Fruit fly (Drosophila melanogaster) whole organism, embryonic: Measurements from ENCODE around the gene MsrA.

Source experiments
- Bgb ChIP-seq: fragments of 200-800 bp; sonication (Bioruptor generic); IDR thresholded peaks from 2 replicates; pipeline ENCODE4 v1.3.6; 2022; ENCODE audit warnings: missing biosample characterization, missing genetic modification characterization; ENCODE audit not compliant: partially characterized antibody
- CG10543 ChIP-seq: fragments of 200-800 bp; sonication (Bioruptor generic); optimal IDR thresholded peaks from 3 replicates; lab custom pipeline; 2017; ENCODE audit warnings: missing biosample characterization, mild to moderate bottlenecking, missing genetic modification characterization, moderate library complexity
- CG15696 ChIP-seq: fragments of 200-800 bp; sonication (Bioruptor generic); optimal IDR thresholded peaks from 2 replicates; lab custom pipeline; 2019; ENCODE audit warnings: missing biosample characterization, mild to moderate bottlenecking, missing genetic modification characterization, moderate library complexity
- CG16779 ChIP-seq: fragments of 200-800 bp; sonication (Bioruptor generic); IDR thresholded peaks from 2 replicates; pipeline ENCODE4 v1.3.6; 2022; ENCODE audit warnings: missing biosample characterization, missing genetic modification characterization
- CG2712 ChIP-seq: fragments of 200-800 bp; optimal IDR thresholded peaks from 3 replicates; lab custom pipeline; 2019; ENCODE audit warnings: missing biosample characterization, mild to moderate bottlenecking, missing genetic modification characterization, moderate library complexity
- CG3163 ChIP-seq: fragments of 200-800 bp; sonication (Bioruptor generic); optimal IDR thresholded peaks from 3 replicates; lab custom pipeline; 2016; ENCODE audit warnings: missing biosample characterization, missing genetic modification characterization
- CG32767 ChIP-seq: fragments of 200-800 bp; sonication (Bioruptor generic); IDR thresholded peaks from 2 replicates; pipeline ENCODE4 v1.3.6; 2022; ENCODE audit warnings: missing biosample characterization, missing genetic modification characterization
- CG33213 ChIP-seq: fragments of 200-800 bp; sonication (Bioruptor generic); optimal IDR thresholded peaks from 3 replicates; lab custom pipeline; 2016; ENCODE audit warnings: missing biosample characterization, missing genetic modification characterization
- CG3838 ChIP-seq: fragments of 200-800 bp; sonication (Bioruptor generic); optimal IDR thresholded peaks from 3 replicates; lab custom pipeline; 2016; ENCODE audit warnings: missing biosample characterization, missing genetic modification characterization
- CG3995 ChIP-seq: fragments of 200-800 bp; sonication (Bioruptor generic); optimal IDR thresholded peaks from 3 replicates; lab custom pipeline; 2016; ENCODE audit warnings: missing biosample characterization, missing genetic modification characterization
- CG7839 ChIP-seq: fragments of 200-800 bp; sonication (Bioruptor generic); optimal IDR thresholded peaks from 3 replicates; lab custom pipeline; 2018; ENCODE audit warnings: missing biosample characterization, mild to moderate bottlenecking, missing genetic modification characterization, moderate library complexity
- CG8478 ChIP-seq: fragments of >200 bp; optimal IDR thresholded peaks from 2 replicates; lab custom pipeline; 2018
- CG9215 ChIP-seq: fragments of 200-800 bp; sonication (Bioruptor generic); IDR thresholded peaks from 2 replicates; pipeline ENCODE4 v1.3.6; 2022; ENCODE audit warnings: missing biosample characterization, missing genetic modification characterization
- Dp ChIP-seq: fragments of 200-800 bp; sonication (Bioruptor generic); optimal IDR thresholded peaks from 2 replicates; lab custom pipeline; 2018; ENCODE audit warnings: missing biosample characterization, mild to moderate bottlenecking, missing genetic modification characterization, moderate library complexity
- Dref ChIP-seq: fragments of 200-800 bp; sonication (Bioruptor generic); IDR thresholded peaks from 2 replicates; pipeline ENCODE4 v1.3.6; 2022; ENCODE audit warnings: missing biosample characterization, missing genetic modification characterization
- HmgZ ChIP-seq: fragments of 200-800 bp; sonication (Bioruptor generic); optimal IDR thresholded peaks from 2 replicates; lab custom pipeline; 2018; ENCODE audit warnings: missing biosample characterization, mild to moderate bottlenecking, missing genetic modification characterization
- Hr51 ChIP-seq, 2 experiments: fragments of 200-800 bp; sonication (Bioruptor generic); optimal IDR thresholded peaks; 2 replicates in 1 of 2; 3 replicates in 1 of 2; lab custom pipeline; 2016 to 2018; ENCODE audit warnings: missing biosample characterization in 2 of 2, missing genetic modification characterization in 2 of 2, mild to moderate bottlenecking in 1 of 2, moderate library complexity in 1 of 2
- Lpt ChIP-seq: fragments of >200 bp; optimal IDR thresholded peaks from 2 replicates; lab custom pipeline; 2018; ENCODE audit warnings: missing biosample characterization, missing genetic modification characterization
- Nf-YA ChIP-seq: fragments of 200-800 bp; sonication (Bioruptor generic); IDR thresholded peaks from 2 replicates; pipeline ENCODE4 v1.3.6; 2022; ENCODE audit warnings: missing biosample characterization, missing genetic modification characterization
- Nf-YC ChIP-seq: fragments of 200-800 bp; optimal IDR thresholded peaks from 3 replicates; lab custom pipeline; 2019; ENCODE audit warnings: missing biosample characterization, mild to moderate bottlenecking, missing genetic modification characterization, moderate library complexity
- Oli ChIP-seq: fragments of 200-800 bp; sonication (Bioruptor generic); optimal IDR thresholded peaks from 2 replicates; lab custom pipeline; 2018; ENCODE audit warnings: missing biosample characterization, mild to moderate bottlenecking, missing genetic modification characterization, moderate library complexity
- TFAM ChIP-seq: fragments of 200-800 bp; sonication (Bioruptor generic); optimal IDR thresholded peaks from 2 replicates; lab custom pipeline; 2017; ENCODE audit warnings: missing biosample characterization, missing genetic modification characterization, inconsistent platforms
- Xrp1 ChIP-seq: fragments of 200-800 bp; sonication (Bioruptor generic); IDR thresholded peaks from 2 replicates; pipeline ENCODE4 v1.3.6; 2022; ENCODE audit warnings: missing biosample characterization, missing genetic modification characterization
- al ChIP-seq: fragments of 200-800 bp; sonication (Bioruptor generic); IDR thresholded peaks from 2 replicates; pipeline ENCODE4 v1.3.6; 2022; ENCODE audit warnings: missing biosample characterization, missing genetic modification characterization
- btn ChIP-seq: fragments of 200-800 bp; sonication (Bioruptor generic); optimal IDR thresholded peaks from 2 replicates; lab custom pipeline; 2016; ENCODE audit warnings: missing biosample characterization, missing genetic modification characterization
- ci ChIP-seq: fragments of 200-800 bp; sonication (Bioruptor generic); IDR thresholded peaks from 3 replicates; pipeline ENCODE4 v1.3.6; 2022; ENCODE audit warnings: missing biosample characterization, missing genetic modification characterization
- crol ChIP-seq: fragments of 200-800 bp; sonication (Bioruptor generic); IDR thresholded peaks from 2 replicates; pipeline ENCODE4 v1.3.6; 2022; ENCODE audit warnings: missing biosample characterization, missing genetic modification characterization
- dati ChIP-seq: fragments of 200-800 bp; sonication (Bioruptor generic); IDR thresholded peaks from 2 replicates; pipeline ENCODE4 v1.3.6; 2022; ENCODE audit warnings: missing biosample characterization, missing genetic modification characterization
- eve ChIP-seq, 2 experiments: fragments of >200 bp; optimal IDR thresholded peaks; 2 replicates each; lab custom pipeline; 2017; ENCODE audit warnings: missing biosample characterization in 2 of 2, missing genetic modification characterization in 2 of 2
- fd96Cb ChIP-seq: fragments of 200-800 bp; sonication (Bioruptor generic); optimal IDR thresholded peaks from 2 replicates; lab custom pipeline; 2018; ENCODE audit warnings: missing biosample characterization, mild to moderate bottlenecking, missing genetic modification characterization, moderate library complexity
- gce ChIP-seq: fragments of 200-800 bp; sonication (Bioruptor generic); IDR thresholded peaks from 3 replicates; pipeline ENCODE4 v1.3.6; 2022; ENCODE audit warnings: missing biosample characterization, missing genetic modification characterization
- gcm ChIP-seq: fragments of 200-800 bp; sonication (Bioruptor generic); optimal IDR thresholded peaks from 2 replicates; lab custom pipeline; 2019; ENCODE audit warnings: missing biosample characterization, mild to moderate bottlenecking, missing genetic modification characterization, moderate library complexity
- grn ChIP-seq: fragments of 200-800 bp; sonication (Bioruptor generic); optimal IDR thresholded peaks from 3 replicates; lab custom pipeline; 2017; ENCODE audit warnings: missing biosample characterization, missing genetic modification characterization
- gro ChIP-seq: fragments of 200-800 bp; sonication (Bioruptor generic); optimal IDR thresholded peaks from 2 replicates; lab custom pipeline; 2016; ENCODE audit warnings: missing biosample characterization, missing genetic modification characterization
- gsb ChIP-seq: fragments of 200-800 bp; sonication (Bioruptor generic); IDR thresholded peaks from 2 replicates; pipeline ENCODE4 v1.3.6; 2022; ENCODE audit warnings: missing biosample characterization, missing genetic modification characterization
- gsb-n ChIP-seq: fragments of 200-800 bp; sonication (Bioruptor generic); optimal IDR thresholded peaks from 3 replicates; lab custom pipeline; 2018; ENCODE audit warnings: missing biosample characterization, mild to moderate bottlenecking, missing genetic modification characterization
- hkb ChIP-seq, 2 experiments: fragments of 200-800 bp in 1 of 2; fragments of >200 bp in 1 of 2; sonication (Bioruptor generic) in 1 of 2; IDR thresholded peaks in 1 of 2; optimal IDR thresholded peaks in 1 of 2; 2 replicates each; pipeline versions ENCODE4 v1.3.6 to Lab custom; 2017 to 2022; ENCODE audit warnings: missing biosample characterization in 1 of 2, missing genetic modification characterization in 1 of 2
- jigr1 ChIP-seq: fragments of 200-800 bp; sonication (Bioruptor generic); IDR thresholded peaks from 3 replicates; pipeline ENCODE4 v1.3.6; 2022; ENCODE audit warnings: missing biosample characterization, missing genetic modification characterization
- lbe ChIP-seq: fragments of 200-800 bp; sonication (Bioruptor generic); optimal IDR thresholded peaks from 2 replicates; lab custom pipeline; 2016; ENCODE audit warnings: missing biosample characterization, mild to moderate bottlenecking, missing genetic modification characterization
- onecut ChIP-seq: fragments of 200-800 bp; sonication (Bioruptor generic); IDR thresholded peaks from 2 replicates; pipeline ENCODE4 v1.3.6; 2022; ENCODE audit warnings: missing biosample characterization, missing genetic modification characterization
- org-1 ChIP-seq: fragments of 200-800 bp; sonication (Bioruptor generic); optimal IDR thresholded peaks from 2 replicates; lab custom pipeline; 2017; ENCODE audit warnings: missing biosample characterization, missing genetic modification characterization
- otp ChIP-seq: fragments of 200-800 bp; sonication (Bioruptor generic); IDR thresholded peaks from 3 replicates; pipeline ENCODE4, ENCODE4 v1.3.6; 2022; ENCODE audit warnings: missing biosample characterization, missing genetic modification characterization
- sob ChIP-seq: fragments of 200-800 bp; sonication (Bioruptor generic); IDR thresholded peaks from 2 replicates; pipeline ENCODE4 v1.3.6; 2022; ENCODE audit warnings: missing biosample characterization, missing genetic modification characterization
- stwl ChIP-seq: fragments of 200-800 bp; sonication (Bioruptor generic); optimal IDR thresholded peaks from 3 replicates; lab custom pipeline; 2018; ENCODE audit warnings: missing biosample characterization, mild to moderate bottlenecking, missing genetic modification characterization, moderate library complexity
- sug ChIP-seq: fragments of 200-800 bp; optimal IDR thresholded peaks from 2 replicates; lab custom pipeline; 2019; ENCODE audit warnings: missing biosample characterization, mild to moderate bottlenecking, missing genetic modification characterization, moderate library complexity
- tio ChIP-seq: fragments of 200-800 bp; sonication (Bioruptor generic); optimal IDR thresholded peaks from 2 replicates; lab custom pipeline; 2017; ENCODE audit warnings: missing biosample characterization, missing genetic modification characterization, inconsistent platforms
- unpg ChIP-seq: fragments of 200-800 bp; sonication (Bioruptor generic); optimal IDR thresholded peaks from 3 replicates; lab custom pipeline; 2018; ENCODE audit warnings: missing biosample characterization, mild to moderate bottlenecking, missing genetic modification characterization, moderate library complexity
- wdn ChIP-seq: fragments of 200-800 bp; sonication (Bioruptor generic); IDR thresholded peaks from 2 replicates; pipeline ENCODE4 v1.3.6; 2022; ENCODE audit warnings: missing biosample characterization, missing genetic modification characterization
- wor ChIP-seq: fragments of 200-800 bp; sonication (Bioruptor generic); IDR thresholded peaks from 2 replicates; pipeline ENCODE4 v1.3.6; 2022; ENCODE audit warnings: missing biosample characterization, missing genetic modification characterization
- zfh2 ChIP-seq: fragments of 200-800 bp; sonication (Bioruptor generic); optimal IDR thresholded peaks from 2 replicates; lab custom pipeline; 2016; ENCODE audit warnings: missing biosample characterization, missing genetic modification characterization

MsrA gene

dm6 chr3L:15532368-15533030, 21.6 kb downstream of the MsrA start (continued):
- TF ChIP-seq CG8478 (lab: Kevin White, UChicago) (no peak), CG7839 (tag; lab: Kevin White, UChicago) (peak; percentile 38), sug (tag; lab: Kevin White, UChicago) (peak; percentile 14), gsb-n (tag; lab: Kevin White, UChicago) (peak; percentile 73), Nf-YA (GFP tag; lab: Robert Waterston, UW) (peak; percentile 53; the same call in 1 of the 2 replicates), grn (GFP tag; lab: Kevin White, UChicago) (no peak), CG3838 (GFP tag; lab: Kevin White, UChicago) (no peak), tio (GFP tag; lab: Kevin White, UChicago) (peak; percentile 46), stwl (no peak), dati (no peak), CG2712 (tag; lab: Kevin White, UChicago) (peak; percentile 61), HmgZ (tag; lab: Kevin White, UChicago) (peak; percentile 2), wor (GFP tag; lab: Robert Waterston, UW) (peak; percentile 32; the same call in 1 of the 2 replicates), gcm (GFP tag; lab: Kevin White, UChicago) (peak; percentile 79), Dref (GFP tag; lab: Robert Waterston, UW) (no peak), Oli (tag; lab: Kevin White, UChicago) (peak; percentile 25), gsb (GFP tag; lab: Robert Waterston, UW) (peak; percentile 47; the same call in 1 of the 2 replicates), wdn (GFP tag; lab: Robert Waterston, UW) (0 out of 2 replicates have a peak, but pooled peaks have one; percentile 5), jigr1 (no peak), fd96Cb (tag; lab: Kevin White, UChicago) (peak; percentile 66), Bgb (GFP tag; lab: Robert Waterston, UW) (peak; percentile 32; the same call in 1 of the 2 replicates), CG9215 (GFP tag; lab: Robert Waterston, UW) (no peak), al (GFP tag; lab: Robert Waterston, UW) (peak; percentile 35; the same call in 1 of the 2 replicates), hkb (optimal IDR thresholded peaks at IDR 0.05; lab: Kevin White, UChicago) (no peak), hkb (GFP tag; IDR thresholded peaks at IDR 0.05; lab: Robert Waterston, UW) (peak; percentile 15; the same call in 1 of the 2 replicates), CG10543 (no peak), CG16779 (GFP tag; lab: Robert Waterston, UW) (no peak), CG33213 (GFP tag; lab: Kevin White, UChicago) (no peak), onecut (GFP tag; lab: Robert Waterston, UW) (peak; percentile 23; the same call in 1 of the 2 replicates), TFAM (no peak), gro (GFP tag; lab: Kevin White, UChicago) (no peak), CG15696 (tag; lab: Kevin White, UChicago) (no peak), Hr51 (GFP tag; optimal IDR thresholded peaks at IDR 0.05; lab: Kevin White, UChicago) (no peak), org-1 (GFP tag; lab: Kevin White, UChicago) (no peak), eve (GFP tag; optimal IDR thresholded peaks at IDR 0.05; lab: Kevin White, UChicago) (no peak), gce (no peak), zfh2 (GFP tag; lab: Kevin White, UChicago) (peak; percentile 22), unpg (GFP tag; lab: Kevin White, UChicago) (no peak), Nf-YC (tag; lab: Kevin White, UChicago) (no peak), CG3995 (GFP tag; lab: Kevin White, UChicago) (no peak), Xrp1 (GFP tag; lab: Robert Waterston, UW) (peak; percentile 66), btn (GFP tag; lab: Kevin White, UChicago) (no peak), CG32767 (GFP tag; lab: Robert Waterston, UW) (no peak), ci (peak; percentile 54; the same call in 2 of the 3 replicates), Lpt (GFP tag; lab: Kevin White, UChicago) (no peak), lbe (GFP tag; lab: Kevin White, UChicago) (peak; percentile 74), crol (GFP tag; lab: Robert Waterston, UW) (peak; percentile 76), sob (0 out of 2 replicates have a peak, but pooled peaks have one; percentile 34), CG3163 (GFP tag; lab: Kevin White, UChicago) (peak; percentile 89), otp (GFP tag; lab: Robert Waterston, UW) (0 out of 3 replicates have a peak, but pooled peaks have one; percentile 43), Dp (GFP tag; lab: Kevin White, UChicago) (no peak)
